Fruit fly (Drosophila melanogaster): ENCODE measurements around the gene Mulk.
A peak's percentile ranks its signal among the peaks of the same experiment; 100 is the strongest.

The Mulk gene

DNA sequence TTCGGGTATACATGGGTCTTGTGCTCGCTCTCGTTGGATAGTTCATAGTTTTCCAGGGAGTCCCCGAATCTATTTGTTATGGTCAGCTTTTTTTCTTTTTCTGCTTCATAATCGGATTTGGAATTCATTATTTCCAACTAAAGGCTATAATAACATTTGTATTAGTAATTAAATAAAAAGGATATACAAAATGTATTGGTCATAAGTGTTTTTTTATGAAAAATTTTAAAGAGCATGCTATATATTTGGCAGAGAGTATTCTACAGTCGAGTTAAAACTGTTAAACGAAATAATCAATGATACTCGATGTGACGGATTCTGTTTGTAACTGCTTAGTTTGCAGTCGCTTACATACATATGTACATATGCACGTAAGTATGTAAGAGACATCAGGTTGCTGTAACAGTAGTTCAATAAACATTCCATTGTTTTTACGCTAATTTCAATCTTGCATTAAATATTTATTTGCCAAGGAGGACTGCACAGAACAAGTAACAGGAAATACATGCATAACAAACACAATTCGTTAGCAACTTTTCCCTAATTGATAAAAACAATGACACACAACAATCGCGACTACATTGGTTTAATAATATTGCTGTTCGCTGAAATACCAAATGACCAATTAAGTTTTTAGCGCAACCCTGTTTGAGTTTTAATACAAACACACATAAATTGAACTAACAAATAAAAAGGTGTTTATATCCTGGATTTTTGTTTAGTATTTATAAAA is 29.4 kb downstream of the Mulk start (continued):
- TF ChIP-seq grn (GFP tag; optimal IDR thresholded peaks at IDR 0.05) (no peak), CG7987 (GFP tag; optimal IDR thresholded peaks at IDR 0.05) (no peak), Kr (GFP tag; optimal IDR thresholded peaks at IDR 0.05) (no peak), CHES-1-like (GFP tag; optimal IDR thresholded peaks at IDR 0.05) (no peak), bigmax (GFP tag; optimal IDR thresholded peaks at IDR 0.05) (no peak), lab (GFP tag; optimal IDR thresholded peaks at IDR 0.05) (no peak), Opbp (GFP tag; IDR thresholded peaks at IDR 0.05; ENCODE audit: partially characterized antibody) (no peak), ro (GFP tag; IDR thresholded peaks at IDR 0.05) (no peak), CG2116 (GFP tag; optimal IDR thresholded peaks at IDR 0.05) (no peak), CG4617 (GFP tag; optimal IDR thresholded peaks at IDR 0.05; ENCODE audit: borderline replicate concordance) (peak; percentile 77), dan (GFP tag; IDR thresholded peaks at IDR 0.05) (no peak), CG12744 (GFP tag; optimal IDR thresholded peaks at IDR 0.05) (no peak), Trl (optimal IDR thresholded peaks at IDR 0.05) (no peak), Trl (GFP tag; optimal IDR thresholded peaks at IDR 0.05) (no peak), CG1529 (GFP tag; optimal IDR thresholded peaks at IDR 0.05) (no peak), CG7372 (GFP tag; IDR thresholded peaks at IDR 0.05) (no peak), fd3F (GFP tag; optimal IDR thresholded peaks at IDR 0.05) (no peak), nom (GFP tag; optimal IDR thresholded peaks at IDR 0.05) (no peak), tgo (GFP tag; IDR thresholded peaks at IDR 0.05) (no peak), Jarid2 (GFP tag; optimal IDR thresholded peaks at IDR 0.05) (no peak), pfk (GFP tag; optimal IDR thresholded peaks at IDR 0.05) (no peak), scrt (GFP tag; optimal IDR thresholded peaks at IDR 0.05) (no peak), Hr51 (GFP tag; optimal IDR thresholded peaks at IDR 0.05) (peak in 1 of 2 experiments; percentile 42), kah (GFP tag; optimal IDR thresholded peaks at IDR 0.05) (no peak), Bdp1 (GFP tag; optimal IDR thresholded peaks at IDR 0.05) (no peak), odd (GFP tag; optimal IDR thresholded peaks at IDR 0.05) (no peak), CG9797 (GFP tag; optimal IDR thresholded peaks at IDR 0.05) (no peak), CG34224 (GFP tag; IDR thresholded peaks at IDR 0.05; ENCODE audit: partially characterized antibody) (no peak), z (GFP tag; IDR thresholded peaks at IDR 0.05) (no peak), CG12104 (GFP tag; optimal IDR thresholded peaks at IDR 0.05) (no peak), emc (GFP tag; optimal IDR thresholded peaks at IDR 0.05) (no peak), CG10979 (tag; optimal IDR thresholded peaks at IDR 0.05) (peak; percentile 29), CoRest (tag; optimal IDR thresholded peaks at IDR 0.05) (no peak), Dll (GFP tag; IDR thresholded peaks at IDR 0.05; ENCODE audit: partially characterized antibody) (no peak), zfh1 (GFP tag; IDR thresholded peaks at IDR 0.05) (no peak), ase (GFP tag; IDR thresholded peaks at IDR 0.05) (no peak), chinmo (GFP tag; IDR thresholded peaks at IDR 0.05; ENCODE audit: partially characterized antibody) (no peak), bab2 (GFP tag; optimal IDR thresholded peaks at IDR 0.05) (no peak), CG6683 (GFP tag; optimal IDR thresholded peaks at IDR 0.05) (no peak), stc (GFP tag; IDR thresholded peaks at IDR 0.05) (no peak), hbn (GFP tag; IDR thresholded peaks at IDR 0.05; ENCODE audit: partially characterized antibody) (no peak), ash1 (GFP tag; optimal IDR thresholded peaks at IDR 0.05) (no peak), CG3065 (GFP tag; optimal IDR thresholded peaks at IDR 0.05) (no peak), cg (GFP tag; optimal IDR thresholded peaks at IDR 0.05) (no peak), Rx (GFP tag; IDR thresholded peaks at IDR 0.05) (no peak), Nf-YC (tag; optimal IDR thresholded peaks at IDR 0.05) (no peak), CG13424 (tag; optimal IDR thresholded peaks at IDR 0.05) (peak; percentile 13), CG12236 (GFP tag; optimal IDR thresholded peaks at IDR 0.05) (no peak), Dref (GFP tag; IDR thresholded peaks at IDR 0.05) (no peak), CG9437 (GFP tag; optimal IDR thresholded peaks at IDR 0.05) (no peak)

Data from whole organism, embryonic.